Worm (Caenorhabditis elegans) whole organism, early embryonic: Measurements from ENCODE around the gene C24F3.2.

ENCODE experiments used
- B0310.2 ChIP-seq: sonication (generic microtip); optimal IDR thresholded peaks from 2 replicates; lab custom pipeline; 2016; ENCODE audit warnings: mild to moderate bottlenecking, missing genetic modification characterization, missing compliant biosample characterization
- aly-1 ChIP-seq: sonication (generic microtip); optimal IDR thresholded peaks from 2 replicates; lab custom pipeline; 2016; ENCODE audit warnings: missing genetic modification characterization, missing compliant biosample characterization
- ama-1 ChIP-seq: fragments of 150-350 bp; optimal IDR thresholded peaks from 2 replicates; lab custom pipeline; 2014
- ceh-13 ChIP-seq: fragments of 200-800 bp; sonication (Bioruptor generic); optimal IDR thresholded peaks from 2 replicates; lab custom pipeline; 2018; ENCODE audit warnings: mild to moderate bottlenecking, missing genetic modification characterization, missing compliant biosample characterization
- ets-7 ChIP-seq: sonication (generic microtip); optimal IDR thresholded peaks from 2 replicates; lab custom pipeline; 2016; ENCODE audit warnings: missing genotype, missing genetic modification characterization, missing compliant biosample characterization
- hmbx-1 ChIP-seq: sonication (generic microtip); optimal IDR thresholded peaks from 2 replicates; lab custom pipeline; 2016; ENCODE audit warnings: mild to moderate bottlenecking, missing genetic modification characterization, missing compliant biosample characterization
- hmg-4 ChIP-seq: fragments of 200-800 bp; sonication (Bioruptor generic); optimal IDR thresholded peaks from 2 replicates; lab custom pipeline; 2018; ENCODE audit warnings: mild to moderate bottlenecking, missing genetic modification characterization, missing compliant biosample characterization
- hnd-1 ChIP-seq: sonication (generic microtip); optimal IDR thresholded peaks from 2 replicates; lab custom pipeline; 2016; ENCODE audit warnings: missing genetic modification characterization, missing compliant biosample characterization
- pes-1 ChIP-seq: fragments of 200-800 bp; sonication (Bioruptor generic); IDR thresholded peaks from 2 replicates; pipeline ENCODE4 v1.3.6; 2022; ENCODE audit warnings: missing genetic modification reagents, missing genetic modification characterization, missing compliant biosample characterization
- scrt-1 ChIP-seq: fragments of 200-800 bp; sonication (Bioruptor generic); IDR thresholded peaks from 2 replicates; pipeline ENCODE4 v1.3.6; 2022; ENCODE audit warnings: missing genetic modification characterization, missing compliant biosample characterization
- tbx-37 ChIP-seq: fragments of 200-800 bp; sonication (Bioruptor generic); conservative IDR thresholded peaks from 2 replicates; pipeline ENCODE4 v1.3.6; 2022; ENCODE audit warnings: missing genetic modification reagents, missing genetic modification characterization, missing compliant biosample characterization
- tra-4 ChIP-seq: sonication (generic microtip); optimal IDR thresholded peaks from 2 replicates; lab custom pipeline; 2017; ENCODE audit warnings: missing genetic modification characterization, missing compliant biosample characterization

ce11 chrIV:10174328-10174727 is 48.0 kb upstream of the C24F3.2 start, which contains the start of gene pxf-1:
- TF ChIP-seq ama-1 (lab: Kevin White, UChicago) (no peak), tbx-37 (GFP tag; lab: Robert Waterston, UW) (no peak), hmg-4 (GFP tag; lab: Kevin White, UChicago) (no peak), B0310.2 (no peak), pes-1 (no peak), hmbx-1 (tag; lab: Kevin White, UChicago) (no peak), ceh-13 (GFP tag; lab: Kevin White, UChicago) (no peak), tra-4 (tag; lab: Kevin White, UChicago) (no peak), aly-1 (tag; lab: Kevin White, UChicago) (no peak), hnd-1 (tag; lab: Kevin White, UChicago) (no peak), scrt-1 (no peak), ets-7 (no peak)
